Worm (Caenorhabditis elegans): ENCODE measurements around the gene pxmp-4.

DNA sequence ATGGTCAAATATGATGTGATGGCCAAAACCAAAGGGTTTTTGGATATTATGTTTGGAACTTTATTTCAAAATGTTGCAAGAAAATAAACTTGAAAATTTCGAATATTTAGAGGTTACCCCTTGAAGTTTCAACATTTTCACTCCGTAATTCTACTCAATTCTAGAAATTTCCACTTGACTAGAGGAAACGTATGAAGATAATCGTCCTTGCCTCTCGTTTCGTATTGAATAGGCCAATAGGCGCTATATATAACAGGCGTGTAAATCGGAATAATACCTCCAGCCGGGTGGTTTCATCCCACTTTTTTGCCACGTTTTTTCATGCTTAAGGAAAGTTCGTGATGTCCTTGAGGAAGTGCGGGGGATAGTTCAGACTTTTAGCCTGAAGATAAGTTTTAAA lies 6.3 kb upstream of the pxmp-4 start:
- TF ChIP-seq lsy-2 (tag; optimal IDR thresholded peaks at IDR 0.05) (no peak), snpc-4 (tag; optimal IDR thresholded peaks at IDR 0.05) (no peak), unc-62 (GFP tag; optimal IDR thresholded peaks at IDR 0.05) (no peak), ceh-43 (GFP tag; optimal IDR thresholded peaks at IDR 0.05) (no peak)

Data from whole organism, mixed stage, embryonic.